Worm (Caenorhabditis elegans) whole organism, midembryonic: ENCODE data around the gene akt-1.

Experiments
- cog-1 ChIP-seq: sonication (generic microtip); optimal IDR thresholded peaks from 2 replicates; lab custom pipeline; 2016; ENCODE audit warnings: missing genetic modification characterization, missing compliant biosample characterization
- flt-1 ChIP-seq: fragments of 200-800 bp; sonication (Bioruptor generic); IDR thresholded peaks from 2 replicates; pipeline ENCODE4 v1.3.6; 2022; ENCODE audit warnings: missing genetic modification characterization, missing compliant biosample characterization
- ref-1 ChIP-seq: fragments of 200-800 bp; sonication (Bioruptor generic); conservative IDR thresholded peaks from 2 replicates; pipeline ENCODE4 v1.3.6; 2022; ENCODE audit warnings: missing genetic modification reagents, missing genetic modification characterization, missing compliant biosample characterization
- tab-1 ChIP-seq: fragments of 200-800 bp; sonication (Bioruptor generic); IDR thresholded peaks from 2 replicates; pipeline ENCODE4 v1.3.6; 2022; ENCODE audit warnings: missing genetic modification characterization, missing compliant biosample characterization
- ztf-23 ChIP-seq: fragments of 200-800 bp; sonication (Bioruptor generic); IDR thresholded peaks from 2 replicates; pipeline ENCODE4 v1.3.6; 2022; ENCODE audit warnings: missing genetic modification reagents, missing genetic modification characterization, missing compliant biosample characterization
- ztf-29 ChIP-seq: fragments of 200-800 bp; sonication (Bioruptor generic); IDR thresholded peaks from 2 replicates; pipeline ENCODE4 v1.3.6; 2022; ENCODE audit warnings: missing genetic modification reagents, missing genetic modification characterization, missing compliant biosample characterization

- TF ChIP-seq tab-1 (no peak), ztf-23 (no peak), ztf-29 (GFP tag; lab: Robert Waterston, UW) (no peak), cog-1 (tag; lab: Kevin White, UChicago) (no peak), flt-1 (GFP tag; lab: Robert Waterston, UW) (no peak), ref-1 (GFP tag; lab: Robert Waterston, UW) (no peak)
Observed at ce11 chrV:10275619-10276018, 26.9 kb downstream of the akt-1 start, which contains the start of gene Y22F5A.11.
